Worm (Caenorhabditis elegans) whole organism, L3 larva: ENCODE measurements around the gene Y116F11B.14.
A peak's percentile ranks its signal among the peaks of the same experiment; 100 is the strongest.

Source experiments
- R02D3.7 ChIP-seq: fragments of 150-350 bp; optimal IDR thresholded peaks from 2 replicates; lab custom pipeline; 2014; ENCODE audit warnings: missing biosample characterization, missing genetic modification characterization
- ZK546.5 ChIP-seq: sonication (generic microtip); optimal IDR thresholded peaks from 2 replicates; lab custom pipeline; 2017; ENCODE audit warnings: missing biosample characterization, missing genetic modification characterization
- aly-2 ChIP-seq: fragments of 150-350 bp; optimal IDR thresholded peaks from 2 replicates; lab custom pipeline; 2014; ENCODE audit warnings: missing biosample characterization, missing genetic modification characterization
- ama-1 ChIP-seq: fragments of 150-350 bp; optimal IDR thresholded peaks from 2 replicates; lab custom pipeline; 2018
- ceh-28 ChIP-seq: fragments of 150-350 bp; optimal IDR thresholded peaks from 2 replicates; lab custom pipeline; 2014; ENCODE audit warnings: missing biosample characterization, missing genetic modification reagents, missing genetic modification characterization
- ceh-82 ChIP-seq: fragments of 150-350 bp; optimal IDR thresholded peaks from 2 replicates; lab custom pipeline; 2014; ENCODE audit warnings: missing biosample characterization, missing genetic modification characterization
- daf-12 ChIP-seq: fragments of 150-350 bp; optimal IDR thresholded peaks from 2 replicates; lab custom pipeline; 2014; ENCODE audit warnings: missing biosample characterization, missing genetic modification reagents, missing genetic modification characterization
- egl-5 ChIP-seq: fragments of 150-350 bp; optimal IDR thresholded peaks from 2 replicates; lab custom pipeline; 2017; ENCODE audit warnings: missing biosample characterization, missing genetic modification reagents, missing genetic modification characterization, inconsistent platforms
- elt-1 ChIP-seq: fragments of 150-350 bp; optimal IDR thresholded peaks from 2 replicates; lab custom pipeline; 2014; ENCODE audit warnings: missing biosample characterization, missing genetic modification characterization
- elt-2 ChIP-seq: sonication (generic microtip); optimal IDR thresholded peaks from 2 replicates; lab custom pipeline; 2016; ENCODE audit warnings: missing genetic modification reagents, mild to moderate bottlenecking, missing genetic modification characterization, missing compliant biosample characterization
- elt-3 ChIP-seq, 3 experiments: fragments of 150-350 bp in 1 of 3; sonication (generic microtip) in 2 of 3; optimal IDR thresholded peaks; 2 replicates in 2 of 3; 4 replicates in 1 of 3; lab custom pipeline; 2014 to 2017; ENCODE audit warnings: missing biosample characterization in 3 of 3, missing genetic modification characterization in 3 of 3
- eor-1 ChIP-seq, 2 experiments: fragments of 150-350 bp; optimal IDR thresholded peaks; 2 replicates each; lab custom pipeline; 2014 to 2018; ENCODE audit warnings: missing biosample characterization in 2 of 2, missing genetic modification characterization in 2 of 2
- fkh-10 ChIP-seq: sonication (generic microtip); optimal IDR thresholded peaks from 2 replicates; lab custom pipeline; 2017; ENCODE audit warnings: missing biosample characterization, missing genetic modification reagents, missing genetic modification characterization
- fkh-2 ChIP-seq: fragments of 150-350 bp; optimal IDR thresholded peaks from 2 replicates; lab custom pipeline; 2014; ENCODE audit warnings: missing biosample characterization, missing genetic modification reagents, missing genetic modification characterization
- hmg-11 ChIP-seq: sonication (generic microtip); optimal IDR thresholded peaks from 2 replicates; lab custom pipeline; 2016; ENCODE audit warnings: missing genetic modification characterization, missing compliant biosample characterization
- lin-15B ChIP-seq: fragments of 150-350 bp; optimal IDR thresholded peaks from 2 replicates; lab custom pipeline; 2014; ENCODE audit warnings: missing biosample characterization, missing genetic modification characterization
- lin-39 ChIP-seq: fragments of 150-350 bp; optimal IDR thresholded peaks from 2 replicates; lab custom pipeline; 2018; ENCODE audit warnings: missing biosample characterization, missing genetic modification reagents, missing genetic modification characterization
- mdl-1 ChIP-seq: fragments of 150-350 bp; optimal IDR thresholded peaks from 2 replicates; lab custom pipeline; 2014; ENCODE audit warnings: missing biosample characterization, missing genetic modification characterization
- mml-1 ChIP-seq: fragments of 150-350 bp; sonication (generic microtip); optimal IDR thresholded peaks from 3 replicates; lab custom pipeline; 2014; ENCODE audit warnings: missing biosample characterization, missing genetic modification characterization
- nfya-1 ChIP-seq: sonication (generic microtip); optimal IDR thresholded peaks from 2 replicates; lab custom pipeline; 2017; ENCODE audit warnings: missing genetic modification characterization, mild to moderate bottlenecking, missing compliant biosample characterization, antibody characterized with exemption, moderate library complexity; ENCODE audit not compliant: insufficient read depth
- nhr-11 ChIP-seq: fragments of 150-350 bp; optimal IDR thresholded peaks from 2 replicates; lab custom pipeline; 2014; ENCODE audit warnings: missing biosample characterization, missing genetic modification characterization
- nhr-12 ChIP-seq: fragments of 150-350 bp; optimal IDR thresholded peaks from 2 replicates; lab custom pipeline; 2014; ENCODE audit warnings: missing biosample characterization, missing genetic modification characterization
- nhr-23 ChIP-seq: fragments of 150-350 bp; optimal IDR thresholded peaks from 2 replicates; lab custom pipeline; 2014; ENCODE audit warnings: missing biosample characterization, missing genetic modification reagents, missing genetic modification characterization
- nhr-237 ChIP-seq: fragments of 150-350 bp; optimal IDR thresholded peaks from 2 replicates; lab custom pipeline; 2014; ENCODE audit warnings: missing biosample characterization, missing genetic modification characterization
- nhr-25 ChIP-seq: sonication (generic microtip); optimal IDR thresholded peaks from 2 replicates; lab custom pipeline; 2017; ENCODE audit warnings: missing biosample characterization, missing genetic modification characterization
- nhr-28 ChIP-seq: fragments of 150-350 bp; optimal IDR thresholded peaks from 2 replicates; lab custom pipeline; 2014; ENCODE audit warnings: missing biosample characterization, missing genetic modification characterization
- nhr-43 ChIP-seq: sonication (generic microtip); optimal IDR thresholded peaks from 2 replicates; lab custom pipeline; 2016; ENCODE audit warnings: mild to moderate bottlenecking, missing genetic modification characterization, missing compliant biosample characterization; ENCODE audit not compliant: poor library complexity, severe bottlenecking
- nhr-67 ChIP-seq: fragments of 150-350 bp; optimal IDR thresholded peaks from 2 replicates; lab custom pipeline; 2014; ENCODE audit warnings: missing biosample characterization, missing genetic modification characterization
- nhr-76 ChIP-seq: fragments of 150-350 bp; sonication (generic microtip); optimal IDR thresholded peaks from 5 replicates; lab custom pipeline; 2014; ENCODE audit warnings: missing biosample characterization, missing genetic modification characterization
- nhr-77 ChIP-seq: fragments of 150-350 bp; optimal IDR thresholded peaks from 2 replicates; lab custom pipeline; 2014; ENCODE audit warnings: missing biosample characterization, missing genetic modification characterization
- pha-4 ChIP-seq: fragments of 150-350 bp; optimal IDR thresholded peaks from 2 replicates; lab custom pipeline; 2014; ENCODE audit warnings: missing biosample characterization, missing genetic modification reagents, missing genetic modification characterization
- pqm-1 ChIP-seq: fragments of 150-350 bp; optimal IDR thresholded peaks from 2 replicates; lab custom pipeline; 2017; ENCODE audit warnings: missing biosample characterization, missing genetic modification characterization, inconsistent platforms
- snpc-4 ChIP-seq: fragments of 150-350 bp; optimal IDR thresholded peaks from 2 replicates; lab custom pipeline; 2014; ENCODE audit warnings: missing biosample characterization, missing genetic modification characterization
- tbx-2 ChIP-seq: sonication (generic microtip); optimal IDR thresholded peaks from 2 replicates; lab custom pipeline; 2016; ENCODE audit warnings: mild to moderate bottlenecking, missing genetic modification characterization, missing compliant biosample characterization
- unc-39 ChIP-seq: sonication (generic microtip); optimal IDR thresholded peaks from 4 replicates; lab custom pipeline; 2017; ENCODE audit warnings: missing biosample characterization, missing genetic modification characterization
- unc-62 ChIP-seq: fragments of 150-350 bp; sonication (generic microtip); optimal IDR thresholded peaks from 4 replicates; lab custom pipeline; 2014; ENCODE audit warnings: missing biosample characterization, missing genetic modification reagents, missing genetic modification characterization
- zag-1 ChIP-seq: fragments of 150-350 bp; optimal IDR thresholded peaks from 2 replicates; lab custom pipeline; 2014; ENCODE audit warnings: missing biosample characterization, missing genetic modification characterization
- ztf-11 ChIP-seq: fragments of 150-350 bp; optimal IDR thresholded peaks from 2 replicates; lab custom pipeline; 2014; ENCODE audit warnings: missing biosample characterization, missing genetic modification characterization
- ztf-4 ChIP-seq: fragments of 150-350 bp; optimal IDR thresholded peaks from 2 replicates; lab custom pipeline; 2014; ENCODE audit warnings: missing biosample characterization, missing genetic modification characterization

Y116F11B.14 gene

DNA sequence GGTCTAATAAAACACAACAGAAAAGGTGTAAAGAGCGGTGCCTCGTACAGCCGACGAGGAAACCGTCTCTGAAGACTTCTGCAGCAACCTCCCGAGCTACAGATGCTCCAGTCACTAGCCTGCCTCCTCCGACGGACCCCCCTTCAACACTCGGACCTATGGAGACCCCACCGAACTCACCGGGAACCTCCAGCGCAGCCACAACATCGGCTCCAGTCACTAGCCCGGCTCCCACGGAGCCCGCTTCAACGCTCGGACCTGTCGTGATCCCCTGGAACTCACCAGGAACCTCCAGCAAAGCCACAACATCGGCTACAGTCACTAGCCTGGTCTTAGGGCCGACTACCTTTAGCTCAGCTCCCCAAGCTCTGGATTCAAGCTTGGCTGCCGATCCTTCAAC, 39.0 kb upstream of the Y116F11B.14 start:
- TF ChIP-seq fkh-2 (tag; lab: Kevin White, UChicago) (no peak), pqm-1 (tag; lab: Kevin White, UChicago) (no peak), nhr-76 (tag; lab: Kevin White, UChicago) (no peak), nfya-1 (tag; lab: Kevin White, UChicago) (no peak), snpc-4 (tag; lab: Kevin White, UChicago) (no peak), elt-3 (tag; optimal IDR thresholded peaks at IDR 0.05; lab: Kevin White, UChicago) (no peak), nhr-77 (tag; lab: Kevin White, UChicago) (no peak), nhr-12 (tag; lab: Kevin White, UChicago) (no peak), ZK546.5 (tag; lab: Kevin White, UChicago) (no peak), tbx-2 (no peak), nhr-28 (tag; lab: Kevin White, UChicago) (no peak), egl-5 (tag; lab: Kevin White, UChicago) (no peak)

ce11 chrV:19867883-19868282, 31.4 kb upstream of the Y116F11B.14 start, which contains the start of gene Y116F11B.9:
Y116F11B.9 (minus strand) TSS chrV:19867983.
- TF ChIP-seq snpc-4 (tag; lab: Kevin White, UChicago) (no peak), elt-1 (tag; lab: Kevin White, UChicago) (no peak), aly-2 (tag; lab: Kevin White, UChicago) (no peak), elt-3 (tag; optimal IDR thresholded peaks at IDR 0.05; lab: Kevin White, UChicago) (no peak), ceh-82 (tag; lab: Kevin White, UChicago) (no peak), R02D3.7 (no peak), zag-1 (tag; lab: Kevin White, UChicago) (no peak), nhr-76 (tag; lab: Kevin White, UChicago) (no peak), pha-4 (no peak), egl-5 (tag; lab: Kevin White, UChicago) (no peak), ZK546.5 (tag; lab: Kevin White, UChicago) (no peak), daf-12 (tag; lab: Kevin White, UChicago) (no peak), nhr-12 (tag; lab: Kevin White, UChicago) (no peak)
- TF ChIP-seq, all 47 proteins: peak for 0

ce11 chrV:19882916-19883315, 16.4 kb upstream of the Y116F11B.14 start, which contains the start of gene Y116F11B.13:
Y116F11B.13 (plus strand) TSS chrV:19883216.
- no peak for TF ChIP-seq ztf-4
- TF ChIP-seq elt-2 (tag; lab: Kevin White, UChicago) = no peak
- TF ChIP-seq eor-1 (tag; optimal IDR thresholded peaks at IDR 0.05; lab: Kevin White, UChicago) = no peak
- TF ChIP-seq zag-1 (tag; lab: Kevin White, UChicago) = no peak
- TF ChIP-seq ceh-28 = no peak
- no peak for TF ChIP-seq nhr-11 (tag; lab: Kevin White, UChicago)
- TF ChIP-seq nhr-12 (tag; lab: Kevin White, UChicago) = no peak

- TF ChIP-seq nfya-1 (tag; lab: Kevin White, UChicago) (no peak), snpc-4 (tag; lab: Kevin White, UChicago) (no peak), hmg-11 (no peak), mdl-1 (tag; lab: Kevin White, UChicago) (no peak), fkh-2 (tag; lab: Kevin White, UChicago) (no peak), nhr-23 (tag; lab: Kevin White, UChicago) (no peak), lin-15B (tag; lab: Kevin White, UChicago) (no peak), ztf-4 (no peak), unc-39 (tag; lab: Kevin White, UChicago) (no peak), ZK546.5 (tag; lab: Kevin White, UChicago) (no peak), nhr-11 (tag; lab: Kevin White, UChicago) (no peak), pqm-1 (tag; lab: Kevin White, UChicago) (no peak), eor-1 (tag; optimal IDR thresholded peaks at IDR 0.05; lab: Kevin White, UChicago) (no peak), ceh-82 (tag; lab: Kevin White, UChicago) (no peak), daf-12 (tag; lab: Kevin White, UChicago) (no peak), R02D3.7 (no peak), ztf-11 (tag; lab: Kevin White, UChicago) (no peak), unc-62 (GFP tag; lab: Kevin White, UChicago) (no peak), nhr-12 (tag; lab: Kevin White, UChicago) (no peak), nhr-237 (tag; lab: Kevin White, UChicago) (no peak)
These were observed 4.0 kb upstream of the Y116F11B.14 start, which contains the start of gene gly-4 for ce11 chrV:19895250-19895649. gly-4 (minus strand) TSS chrV:19895350.

DNA sequence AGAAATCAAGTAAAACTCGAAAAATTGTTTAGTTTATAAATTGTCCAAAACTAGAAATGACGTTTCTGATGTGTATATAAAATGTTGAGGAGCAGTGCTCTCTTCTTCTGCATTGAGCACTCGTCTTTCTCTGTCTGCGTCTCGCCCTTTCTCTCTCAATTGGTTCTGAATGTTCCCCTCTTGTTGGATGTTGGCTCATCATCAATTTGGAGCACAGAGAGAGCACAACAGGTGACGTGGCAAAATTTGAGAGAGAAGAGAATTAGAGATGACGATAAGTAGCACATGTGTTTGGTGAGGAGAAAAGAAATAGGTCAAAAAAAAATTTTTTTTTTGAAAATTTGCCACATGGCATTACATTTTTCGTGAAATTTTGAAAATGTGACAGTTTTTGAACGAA, 1.7 kb upstream of the Y116F11B.14 start:
- TF ChIP-seq ama-1 (lab: Kevin White, UChicago) (no peak), nhr-25 (tag; lab: Kevin White, UChicago) (no peak), nhr-43 (tag; lab: Kevin White, UChicago) (no peak), ceh-82 (tag; lab: Kevin White, UChicago) (no peak), nhr-76 (tag; lab: Kevin White, UChicago) (no peak), nhr-67 (no peak), mml-1 (tag; lab: Kevin White, UChicago) (no peak), lin-15B (tag; lab: Kevin White, UChicago) (peak; percentile 29), daf-12 (tag; lab: Kevin White, UChicago) (no peak), pqm-1 (tag; lab: Kevin White, UChicago) (peak; percentile 6), zag-1 (tag; lab: Kevin White, UChicago) (no peak), fkh-10 (GFP tag; lab: Kevin White, UChicago) (no peak), nhr-28 (tag; lab: Kevin White, UChicago) (no peak), elt-2 (tag; lab: Kevin White, UChicago) (no peak), unc-62 (GFP tag; lab: Kevin White, UChicago) (no peak), hmg-11 (peak; percentile 10), fkh-2 (tag; lab: Kevin White, UChicago) (peak; percentile 67), egl-5 (tag; lab: Kevin White, UChicago) (peak; percentile 32), aly-2 (tag; lab: Kevin White, UChicago) (no peak), lin-39 (peak; percentile 35), pha-4 (peak; percentile 57), nfya-1 (tag; lab: Kevin White, UChicago) (peak; percentile 77)
- TF ChIP-seq, all 47 proteins: peak for 8
